Worm (Caenorhabditis elegans) whole organism, L3 larva: ENCODE results near the gene nlp-19.

ENCODE experiments used
- R02D3.7 ChIP-seq: fragments of 150-350 bp; optimal IDR thresholded peaks from 2 replicates; lab custom pipeline; 2014; ENCODE audit warnings: missing biosample characterization, missing genetic modification characterization
- ceh-28 ChIP-seq: fragments of 150-350 bp; optimal IDR thresholded peaks from 2 replicates; lab custom pipeline; 2014; ENCODE audit warnings: missing biosample characterization, missing genetic modification reagents, missing genetic modification characterization
- ceh-82 ChIP-seq: fragments of 150-350 bp; optimal IDR thresholded peaks from 2 replicates; lab custom pipeline; 2014; ENCODE audit warnings: missing biosample characterization, missing genetic modification characterization
- elt-3 ChIP-seq, 3 experiments: fragments of 150-350 bp in 1 of 3; sonication (generic microtip) in 2 of 3; optimal IDR thresholded peaks; 2 replicates in 2 of 3; 4 replicates in 1 of 3; lab custom pipeline; 2014 to 2017; ENCODE audit warnings: missing biosample characterization in 3 of 3, missing genetic modification characterization in 3 of 3
- fkh-10 ChIP-seq: sonication (generic microtip); optimal IDR thresholded peaks from 2 replicates; lab custom pipeline; 2017; ENCODE audit warnings: missing biosample characterization, missing genetic modification reagents, missing genetic modification characterization
- mdl-1 ChIP-seq: fragments of 150-350 bp; optimal IDR thresholded peaks from 2 replicates; lab custom pipeline; 2014; ENCODE audit warnings: missing biosample characterization, missing genetic modification characterization
- nhr-11 ChIP-seq: fragments of 150-350 bp; optimal IDR thresholded peaks from 2 replicates; lab custom pipeline; 2014; ENCODE audit warnings: missing biosample characterization, missing genetic modification characterization
- nhr-12 ChIP-seq: fragments of 150-350 bp; optimal IDR thresholded peaks from 2 replicates; lab custom pipeline; 2014; ENCODE audit warnings: missing biosample characterization, missing genetic modification characterization
- nhr-25 ChIP-seq: sonication (generic microtip); optimal IDR thresholded peaks from 2 replicates; lab custom pipeline; 2017; ENCODE audit warnings: missing biosample characterization, missing genetic modification characterization
- nhr-28 ChIP-seq: fragments of 150-350 bp; optimal IDR thresholded peaks from 2 replicates; lab custom pipeline; 2014; ENCODE audit warnings: missing biosample characterization, missing genetic modification characterization
- nhr-77 ChIP-seq: fragments of 150-350 bp; optimal IDR thresholded peaks from 2 replicates; lab custom pipeline; 2014; ENCODE audit warnings: missing biosample characterization, missing genetic modification characterization

DNA sequence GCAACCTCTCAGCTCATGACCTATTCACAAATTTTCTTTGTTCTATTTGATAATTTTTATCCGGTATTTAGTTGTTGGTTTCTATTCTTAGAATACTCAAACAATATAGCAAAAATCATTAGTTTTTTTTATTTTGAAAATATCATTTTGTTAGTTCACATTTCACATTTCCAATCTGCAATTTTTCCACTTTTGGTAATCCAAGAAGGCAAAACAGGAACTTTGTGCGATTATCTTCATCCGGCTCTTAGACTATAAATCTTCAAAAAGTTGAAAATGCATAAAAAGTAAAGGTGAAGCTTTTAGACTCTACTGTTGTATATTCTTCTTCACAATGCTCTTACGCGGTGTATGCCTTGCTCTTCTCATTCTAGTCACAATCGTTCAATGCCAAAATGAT is at the start of gene nlp-19:
- TF ChIP-seq R02D3.7 (tag; lab: Kevin White, UChicago) (no peak), mdl-1 (tag; lab: Kevin White, UChicago) (no peak), nhr-77 (tag; lab: Kevin White, UChicago) (no peak), ceh-82 (no peak), ceh-28 (tag; lab: Kevin White, UChicago) (no peak), nhr-28 (tag; lab: Kevin White, UChicago) (no peak), elt-3 (tag; optimal IDR thresholded peaks at IDR 0.05; lab: Kevin White, UChicago) (no peak), nhr-25 (tag; lab: Kevin White, UChicago) (no peak), nhr-11 (tag; lab: Kevin White, UChicago) (no peak), fkh-10 (GFP tag; lab: Kevin White, UChicago) (no peak), nhr-12 (tag; lab: Kevin White, UChicago) (no peak)
